Worm (Caenorhabditis elegans) whole organism, L1 larva: ENCODE data around the gene T03F6.9.

Experiments used
- aly-2 ChIP-seq: fragments of 150-350 bp; optimal IDR thresholded peaks from 2 replicates; lab custom pipeline; 2014; ENCODE audit warnings: missing biosample characterization, missing genetic modification characterization
- egl-27 ChIP-seq, 2 experiments: fragments of 150-350 bp in 1 of 2; sonication (generic microtip); optimal IDR thresholded peaks; 3 replicates each; lab custom pipeline; 2017 to 2018; ENCODE audit warnings: missing biosample characterization in 2 of 2, missing genetic modification characterization in 2 of 2, missing genetic modification reagents in 2 of 2
- fkh-10 ChIP-seq: sonication (generic microtip); optimal IDR thresholded peaks from 2 replicates; lab custom pipeline; 2017; ENCODE audit warnings: missing biosample characterization, missing genetic modification reagents, missing genetic modification characterization
- jun-1 ChIP-seq: fragments of 150-350 bp; optimal IDR thresholded peaks from 2 replicates; lab custom pipeline; 2014; ENCODE audit warnings: missing biosample characterization, missing genetic modification reagents, missing genetic modification characterization
- lin-13 ChIP-seq: fragments of 150-350 bp; optimal IDR thresholded peaks from 2 replicates; lab custom pipeline; 2014; ENCODE audit warnings: missing biosample characterization, missing genetic modification reagents, missing genetic modification characterization
- lin-35 ChIP-seq, 2 experiments: fragments of 150-350 bp; optimal IDR thresholded peaks; 2 replicates each; lab custom pipeline; 2014; ENCODE audit warnings: missing biosample characterization in 2 of 2, missing genetic modification characterization in 2 of 2, missing genetic modification reagents in 2 of 2
- nhr-237 ChIP-seq: fragments of 150-350 bp; optimal IDR thresholded peaks from 2 replicates; lab custom pipeline; 2014; ENCODE audit warnings: missing biosample characterization, missing genetic modification characterization
- snpc-4 ChIP-seq: fragments of 150-350 bp; optimal IDR thresholded peaks from 2 replicates; lab custom pipeline; 2014; ENCODE audit warnings: missing biosample characterization, missing genetic modification characterization
- unc-86 ChIP-seq: sonication (generic microtip); optimal IDR thresholded peaks from 2 replicates; lab custom pipeline; 2016; ENCODE audit warnings: missing genetic modification characterization, missing compliant biosample characterization
- zag-1 ChIP-seq: fragments of 150-350 bp; optimal IDR thresholded peaks from 2 replicates; lab custom pipeline; 2014; ENCODE audit warnings: missing biosample characterization, missing genetic modification characterization
- ztf-4 ChIP-seq: fragments of 150-350 bp; optimal IDR thresholded peaks from 2 replicates; lab custom pipeline; 2014; ENCODE audit warnings: missing biosample characterization, missing genetic modification characterization

- TF ChIP-seq lin-13 (GFP tag; lab: Kevin White, UChicago) (no peak), zag-1 (tag; lab: Kevin White, UChicago) (no peak), fkh-10 (GFP tag; lab: Kevin White, UChicago) (no peak), jun-1 (tag; lab: Kevin White, UChicago) (no peak), aly-2 (tag; lab: Kevin White, UChicago) (no peak), lin-35 (GFP tag; optimal IDR thresholded peaks at IDR 0.05; lab: Kevin White, UChicago) (no peak), nhr-237 (tag; lab: Kevin White, UChicago) (no peak), egl-27 (tag; optimal IDR thresholded peaks at IDR 0.05; lab: Kevin White, UChicago) (no peak), snpc-4 (no peak), unc-86 (tag; lab: Kevin White, UChicago) (no peak), ztf-4 (no peak)
Measured at ce11 chrIII:13380196-13380595, 9.3 kb upstream of the T03F6.9 start, which contains the start of gene T03F6.6.
